Worm (Caenorhabditis elegans) whole organism, L2 larva: Measurements from ENCODE around the gene pes-4.
A peak's percentile ranks its signal among the peaks of the same experiment; 100 is the strongest.

ENCODE experiments used
- C34F6.9 ChIP-seq: fragments of 150-350 bp; optimal IDR thresholded peaks from 2 replicates; lab custom pipeline; 2014; ENCODE audit warnings: missing biosample characterization, missing genetic modification characterization
- F13H6.1 ChIP-seq: sonication (generic microtip); optimal IDR thresholded peaks from 2 replicates; lab custom pipeline; 2016; ENCODE audit warnings: missing genetic modification characterization, missing compliant biosample characterization
- Y55F3AM.14 ChIP-seq: fragments of 200-800 bp; sonication (Bioruptor generic); optimal IDR thresholded peaks from 2 replicates; lab custom pipeline; 2018; ENCODE audit warnings: mild to moderate bottlenecking, missing genetic modification characterization, missing compliant biosample characterization
- ama-1 ChIP-seq: fragments of 150-350 bp; optimal IDR thresholded peaks from 2 replicates; lab custom pipeline; 2018; ENCODE audit warnings: inconsistent platforms
- blmp-1 ChIP-seq: sonication (generic microtip); optimal IDR thresholded peaks from 2 replicates; lab custom pipeline; 2017; ENCODE audit warnings: missing genetic modification characterization, mild to moderate bottlenecking, missing compliant biosample characterization, antibody characterized with exemption, moderate library complexity; ENCODE audit not compliant: insufficient read depth
- ceh-16 ChIP-seq: fragments of 150-350 bp; optimal IDR thresholded peaks from 2 replicates; lab custom pipeline; 2014; ENCODE audit warnings: missing biosample characterization, missing genetic modification characterization
- ceh-82 ChIP-seq: fragments of 150-350 bp; optimal IDR thresholded peaks from 2 replicates; lab custom pipeline; 2014; ENCODE audit warnings: missing biosample characterization, missing genetic modification characterization
- crh-2 ChIP-seq: sonication (generic microtip); optimal IDR thresholded peaks from 2 replicates; lab custom pipeline; 2017; ENCODE audit warnings: missing biosample characterization, missing genetic modification characterization
- dmd-4 ChIP-seq: sonication (generic microtip); optimal IDR thresholded peaks from 2 replicates; lab custom pipeline; 2017; ENCODE audit warnings: missing biosample characterization, missing genetic modification characterization
- egl-27 ChIP-seq: sonication (generic microtip); optimal IDR thresholded peaks from 3 replicates; lab custom pipeline; 2017; ENCODE audit warnings: missing biosample characterization, missing genetic modification reagents, missing genetic modification characterization
- elt-1 ChIP-seq: fragments of 150-350 bp; optimal IDR thresholded peaks from 2 replicates; lab custom pipeline; 2014; ENCODE audit warnings: missing biosample characterization, missing genetic modification characterization
- elt-3 ChIP-seq: sonication (generic microtip); optimal IDR thresholded peaks from 2 replicates; lab custom pipeline; 2017; ENCODE audit warnings: missing biosample characterization, missing genetic modification characterization
- fos-1 ChIP-seq: fragments of 150-350 bp; optimal IDR thresholded peaks from 2 replicates; lab custom pipeline; 2014; ENCODE audit warnings: missing biosample characterization, missing genetic modification characterization
- gmeb-1 ChIP-seq: fragments of 150-350 bp; optimal IDR thresholded peaks from 2 replicates; lab custom pipeline; 2014; ENCODE audit warnings: missing biosample characterization, missing genetic modification characterization
- lin-11 ChIP-seq: fragments of 150-350 bp; sonication (generic microtip); optimal IDR thresholded peaks from 2 replicates; lab custom pipeline; 2014; ENCODE audit warnings: missing biosample characterization, missing genetic modification characterization, inconsistent platforms, mixed read lengths
- lin-13 ChIP-seq: fragments of 150-350 bp; optimal IDR thresholded peaks from 2 replicates; lab custom pipeline; 2014; ENCODE audit warnings: missing biosample characterization, missing genetic modification reagents, missing genetic modification characterization
- lin-39 ChIP-seq: fragments of 150-350 bp; optimal IDR thresholded peaks from 2 replicates; lab custom pipeline; 2014; ENCODE audit warnings: missing biosample characterization, missing genetic modification reagents, missing genetic modification characterization
- lsy-2 ChIP-seq, 2 experiments: fragments of 150-350 bp in 1 of 2; sonication (generic microtip) in 1 of 2; optimal IDR thresholded peaks; 2 replicates each; lab custom pipeline; 2014 to 2017; ENCODE audit warnings: missing biosample characterization in 2 of 2, missing genetic modification characterization in 2 of 2
- mab-5 ChIP-seq: fragments of 150-350 bp; optimal IDR thresholded peaks from 2 replicates; lab custom pipeline; 2014; ENCODE audit warnings: missing biosample characterization, missing genetic modification characterization
- mdl-1 ChIP-seq, 2 experiments: fragments of 150-350 bp in 1 of 2; sonication (generic microtip) in 1 of 2; optimal IDR thresholded peaks; 2 replicates each; lab custom pipeline; 2017; ENCODE audit warnings: missing biosample characterization in 2 of 2, missing genetic modification characterization in 2 of 2
- nhr-11 ChIP-seq: fragments of 150-350 bp; optimal IDR thresholded peaks from 2 replicates; lab custom pipeline; 2014; ENCODE audit warnings: missing biosample characterization, missing genetic modification characterization
- nhr-12 ChIP-seq: fragments of 150-350 bp; optimal IDR thresholded peaks from 2 replicates; lab custom pipeline; 2014; ENCODE audit warnings: missing biosample characterization, missing genetic modification characterization
- nhr-129 ChIP-seq: fragments of 150-350 bp; optimal IDR thresholded peaks from 2 replicates; lab custom pipeline; 2014; ENCODE audit warnings: missing biosample characterization, missing genetic modification characterization
- nhr-23 ChIP-seq: fragments of 150-350 bp; optimal IDR thresholded peaks from 2 replicates; lab custom pipeline; 2014; ENCODE audit warnings: missing biosample characterization, missing genetic modification reagents, missing genetic modification characterization
- nhr-237 ChIP-seq: fragments of 150-350 bp; optimal IDR thresholded peaks from 2 replicates; lab custom pipeline; 2014; ENCODE audit warnings: missing biosample characterization, missing genetic modification characterization
- nhr-25 ChIP-seq: fragments of 150-350 bp; sonication (generic microtip); optimal IDR thresholded peaks from 3 replicates; lab custom pipeline; 2014; ENCODE audit warnings: missing biosample characterization, missing genetic modification characterization
- nhr-6 ChIP-seq: fragments of 150-350 bp; optimal IDR thresholded peaks from 2 replicates; lab custom pipeline; 2014; ENCODE audit warnings: missing biosample characterization, missing genetic modification characterization
- sem-4 ChIP-seq: fragments of 150-350 bp; optimal IDR thresholded peaks from 2 replicates; lab custom pipeline; 2014; ENCODE audit warnings: missing biosample characterization, missing genetic modification reagents, missing genetic modification characterization
- skn-1 ChIP-seq: sonication (generic microtip); optimal IDR thresholded peaks from 2 replicates; lab custom pipeline; 2017; ENCODE audit warnings: missing biosample characterization, missing genetic modification characterization
- sma-3 ChIP-seq: sonication (generic microtip); optimal IDR thresholded peaks from 2 replicates; lab custom pipeline; 2016; ENCODE audit warnings: missing genetic modification reagents, missing genetic modification characterization, missing compliant biosample characterization
- sma-9 ChIP-seq, 2 experiments: fragments of 150-350 bp in 1 of 2; sonication (generic microtip) in 1 of 2; optimal IDR thresholded peaks; 2 replicates each; lab custom pipeline; 2014 to 2016; ENCODE audit warnings: missing genetic modification characterization in 2 of 2, mild to moderate bottlenecking in 1 of 2, missing biosample characterization in 1 of 2, missing compliant biosample characterization in 1 of 2, missing genetic modification reagents in 1 of 2, moderate library complexity in 1 of 2
- unc-39 ChIP-seq: fragments of 150-350 bp; optimal IDR thresholded peaks from 2 replicates; lab custom pipeline; 2014; ENCODE audit warnings: missing biosample characterization, missing genetic modification characterization
- unc-55 ChIP-seq: fragments of 150-350 bp; sonication (generic microtip); optimal IDR thresholded peaks from 3 replicates; lab custom pipeline; 2014; ENCODE audit warnings: missing biosample characterization, missing genetic modification reagents, missing genetic modification characterization
- unc-62 ChIP-seq: fragments of 150-350 bp; optimal IDR thresholded peaks from 2 replicates; lab custom pipeline; 2014; ENCODE audit warnings: missing biosample characterization, missing genetic modification reagents, missing genetic modification characterization
- zag-1 ChIP-seq: fragments of 150-350 bp; optimal IDR thresholded peaks from 2 replicates; lab custom pipeline; 2014; ENCODE audit warnings: missing biosample characterization, missing genetic modification characterization
- ztf-1 ChIP-seq: fragments of 200-800 bp; sonication (Bioruptor generic); conservative IDR thresholded peaks from 2 replicates; pipeline ENCODE4 v1.3.6; 2022; ENCODE audit warnings: missing genetic modification characterization, missing compliant biosample characterization
- ztf-4 ChIP-seq: fragments of 150-350 bp; optimal IDR thresholded peaks from 2 replicates; lab custom pipeline; 2014; ENCODE audit warnings: missing biosample characterization, missing genetic modification characterization

Gene pes-4

ce11 chrIII:1210638-1211037 lies 19.4 kb downstream of the pes-4 start:
- TF ChIP-seq elt-3: no peak
- no peak for TF ChIP-seq mdl-1 (tag; optimal IDR thresholded peaks at IDR 0.05; lab: Kevin White, UChicago)
- no peak for TF ChIP-seq nhr-23 (tag; lab: Kevin White, UChicago)
- TF ChIP-seq blmp-1 (tag; lab: Kevin White, UChicago): no peak
- no peak for TF ChIP-seq unc-39 (tag; lab: Kevin White, UChicago)
- TF ChIP-seq sma-3 (GFP tag; lab: Kevin White, UChicago): no peak
- no peak for TF ChIP-seq lin-11 (tag; lab: Kevin White, UChicago)
- no peak for TF ChIP-seq mab-5 (tag; lab: Kevin White, UChicago)
- TF ChIP-seq nhr-6: no peak
- TF ChIP-seq F13H6.1 (tag; lab: Kevin White, UChicago): no peak
- TF ChIP-seq elt-1 (tag; lab: Kevin White, UChicago): no peak
- no peak for TF ChIP-seq ceh-82 (tag; lab: Kevin White, UChicago)
- TF ChIP-seq ztf-1 (GFP tag; lab: Robert Waterston, UW): no peak
- no peak for TF ChIP-seq gmeb-1
- no peak for TF ChIP-seq lin-39 (tag; lab: Kevin White, UChicago)
- no peak for TF ChIP-seq ceh-16
- no peak for TF ChIP-seq sma-9 (GFP tag; optimal IDR thresholded peaks at IDR 0.05; lab: Kevin White, UChicago)
- no peak for TF ChIP-seq sma-9 (tag; optimal IDR thresholded peaks at IDR 0.05; lab: Kevin White, UChicago)
- no peak for TF ChIP-seq unc-55 (GFP tag; lab: Kevin White, UChicago)
- no peak for TF ChIP-seq C34F6.9

ce11 chrIII:1207852-1208251 lies 22.2 kb downstream of the pes-4 start, which contains the start of gene orc-3:
TSS of gene orc-3 (plus strand) at chrIII:1208133.
- TF ChIP-seq C34F6.9: peak; percentile 34
- TF ChIP-seq nhr-11: no peak
- TF ChIP-seq gmeb-1: peak; percentile 84
- TF ChIP-seq F13H6.1 (tag; lab: Kevin White, UChicago): no peak
- TF ChIP-seq ama-1: no peak
- no peak for TF ChIP-seq crh-2
- no peak for TF ChIP-seq ztf-1 (GFP tag; lab: Robert Waterston, UW)
- no peak for TF ChIP-seq unc-39 (tag; lab: Kevin White, UChicago)
- TF ChIP-seq unc-62 (GFP tag; lab: Kevin White, UChicago): no peak
- no peak for TF ChIP-seq elt-3
- TF ChIP-seq egl-27 (tag; lab: Kevin White, UChicago): no peak
- no peak for TF ChIP-seq lin-39 (tag; lab: Kevin White, UChicago)
- no peak for TF ChIP-seq fos-1 (tag; lab: Kevin White, UChicago)
- TF ChIP-seq lsy-2 (tag; optimal IDR thresholded peaks at IDR 0.05; lab: Kevin White, UChicago): peak in 1 of 2 experiments; percentile 55
- no peak for TF ChIP-seq nhr-23 (tag; lab: Kevin White, UChicago)
- no peak for TF ChIP-seq sem-4
- TF ChIP-seq mdl-1 (tag; optimal IDR thresholded peaks at IDR 0.05; lab: Kevin White, UChicago): no peak
- no peak for TF ChIP-seq ztf-4
- no peak for TF ChIP-seq ceh-16
- no peak for TF ChIP-seq nhr-12 (tag; lab: Kevin White, UChicago)
- peak; percentile 21 for TF ChIP-seq nhr-129
- TF ChIP-seq lin-13 (GFP tag; lab: Kevin White, UChicago): peak; percentile 58
- TF ChIP-seq zag-1: no peak
- TF ChIP-seq ceh-82 (tag; lab: Kevin White, UChicago): no peak
- no peak for TF ChIP-seq dmd-4 (tag; lab: Kevin White, UChicago)
- TF ChIP-seq unc-55 (GFP tag; lab: Kevin White, UChicago): peak; percentile 56
- TF ChIP-seq, all 48 proteins: peak for 6

- TF ChIP-seq ama-1 (no peak), C34F6.9 (no peak), nhr-25 (no peak), unc-62 (GFP tag; lab: Kevin White, UChicago) (no peak), nhr-12 (tag; lab: Kevin White, UChicago) (no peak), F13H6.1 (tag; lab: Kevin White, UChicago) (no peak), nhr-11 (no peak), egl-27 (tag; lab: Kevin White, UChicago) (no peak), nhr-237 (tag; lab: Kevin White, UChicago) (no peak), elt-3 (no peak), zag-1 (no peak)
Observed at ce11 chrIII:1207027-1207426, 23.0 kb downstream of the pes-4 start.

ce11 chrIII:1206331-1206730 lies 23.7 kb downstream of the pes-4 start:
- TF ChIP-seq sma-9 (GFP tag; optimal IDR thresholded peaks at IDR 0.05; lab: Kevin White, UChicago) (no peak), sma-9 (tag; optimal IDR thresholded peaks at IDR 0.05; lab: Kevin White, UChicago) (no peak), Y55F3AM.14 (GFP tag; lab: Kevin White, UChicago) (no peak), skn-1 (tag; lab: Kevin White, UChicago) (no peak), F13H6.1 (tag; lab: Kevin White, UChicago) (no peak)
